Worm (Caenorhabditis elegans) whole organism, L4 larva: ENCODE measurements around the gene lido-18.

Experiments
- Y5F2A.4 ChIP-seq: fragments of 200-800 bp; sonication (Bioruptor generic); optimal IDR thresholded peaks from 2 replicates; lab custom pipeline; 2018; ENCODE audit warnings: mild to moderate bottlenecking, missing genetic modification characterization, missing compliant biosample characterization
- ama-1 ChIP-seq: fragments of 150-350 bp; optimal IDR thresholded peaks from 2 replicates; lab custom pipeline; 2014; ENCODE audit warnings: inconsistent platforms, mixed read lengths
- dve-1 ChIP-seq: sonication (generic microtip); optimal IDR thresholded peaks from 2 replicates; lab custom pipeline; 2017; ENCODE audit warnings: antibody characterized with exemption, mild to moderate bottlenecking, missing genetic modification characterization, missing compliant biosample characterization; ENCODE audit not compliant: insufficient read depth
- nhr-77 ChIP-seq: fragments of 150-350 bp; optimal IDR thresholded peaks from 2 replicates; lab custom pipeline; 2014; ENCODE audit warnings: missing biosample characterization, missing genetic modification characterization
- ztf-11 ChIP-seq: fragments of 150-350 bp; optimal IDR thresholded peaks from 2 replicates; lab custom pipeline; 2014; ENCODE audit warnings: missing biosample characterization, missing genetic modification characterization

ce11 chrIII:7641337-7641736 is 20.7 kb upstream of the lido-18 start:
- no peak for TF ChIP-seq nhr-77
- TF ChIP-seq Y5F2A.4 (GFP tag; lab: Kevin White, UChicago), result no peak
- no peak for TF ChIP-seq ztf-11 (tag; lab: Kevin White, UChicago)
- TF ChIP-seq ama-1 (lab: Kevin White, UChicago), result no peak
- no peak for TF ChIP-seq dve-1 (tag; lab: Kevin White, UChicago)
